Fruit fly (Drosophila melanogaster): ENCODE results near the gene Ogdh.
A peak's percentile ranks its signal among the peaks of the same experiment; 100 is the strongest.

The Ogdh gene

DNA sequence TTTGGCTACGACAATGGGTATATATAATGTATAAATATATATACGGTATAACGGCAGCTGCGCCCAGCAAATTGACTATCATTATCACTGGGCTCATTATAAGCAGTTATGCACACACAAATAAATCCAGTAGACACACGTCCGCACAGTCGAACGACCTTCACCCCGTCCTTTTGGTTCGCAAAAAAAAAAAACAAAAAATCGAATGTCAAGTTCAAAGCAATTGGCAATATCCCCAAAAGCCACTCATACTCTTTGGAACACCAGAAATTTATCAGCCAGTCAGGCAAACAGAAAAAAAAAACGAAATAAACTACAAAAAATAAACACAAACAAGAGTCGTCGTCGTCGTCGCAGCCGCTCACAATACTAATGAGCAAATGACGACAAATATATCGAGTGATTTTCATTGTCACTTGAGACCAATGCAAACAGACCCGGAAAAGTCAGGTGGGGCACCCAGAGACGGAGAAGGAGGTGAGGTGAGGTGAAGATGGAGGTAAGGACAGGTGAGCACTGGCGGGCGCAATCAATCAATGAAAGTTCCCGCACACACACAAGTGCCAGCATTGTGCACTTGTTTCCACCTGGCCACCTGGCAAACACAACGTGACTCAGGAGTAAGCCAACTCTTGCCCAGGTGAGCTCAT is 50.3 kb downstream of the Ogdh start:
- peak; percentile 37 for TF ChIP-seq OdsH (GFP tag; optimal IDR thresholded peaks at IDR 0.05)
- no peak for TF ChIP-seq Rel (GFP tag; optimal IDR thresholded peaks at IDR 0.05)
- no peak for TF ChIP-seq Rel (tag; optimal IDR thresholded peaks at IDR 0.05)
- peak; percentile 3 for TF ChIP-seq HLH106 (tag; optimal IDR thresholded peaks at IDR 0.05)

DNA sequence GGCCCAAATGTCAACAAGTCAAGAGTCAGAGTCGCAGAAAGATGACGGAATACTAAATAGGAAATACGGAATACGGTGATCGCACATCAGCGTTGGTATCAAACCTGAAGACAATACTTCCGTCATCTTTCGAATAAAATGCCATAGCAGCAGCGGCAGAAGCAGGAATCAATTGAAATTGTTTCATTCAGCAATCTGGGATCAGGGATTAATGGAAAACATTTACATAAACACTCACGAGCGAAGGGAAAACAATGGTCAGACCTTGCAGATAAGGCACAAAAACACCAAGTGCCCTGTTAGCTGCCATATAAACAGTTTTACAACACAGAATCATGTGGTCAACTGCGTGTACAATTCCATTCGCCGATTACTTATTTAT is 50.8 kb downstream of the Ogdh start:
- TF ChIP-seq Rel (GFP tag; optimal IDR thresholded peaks at IDR 0.05) (no peak), Rel (tag; optimal IDR thresholded peaks at IDR 0.05) (peak; percentile 24), Sp1 (GFP tag; optimal IDR thresholded peaks at IDR 0.05) (no peak), Dfd (GFP tag; optimal IDR thresholded peaks at IDR 0.05) (no peak), sv (GFP tag; optimal IDR thresholded peaks at IDR 0.05) (no peak)

DNA sequence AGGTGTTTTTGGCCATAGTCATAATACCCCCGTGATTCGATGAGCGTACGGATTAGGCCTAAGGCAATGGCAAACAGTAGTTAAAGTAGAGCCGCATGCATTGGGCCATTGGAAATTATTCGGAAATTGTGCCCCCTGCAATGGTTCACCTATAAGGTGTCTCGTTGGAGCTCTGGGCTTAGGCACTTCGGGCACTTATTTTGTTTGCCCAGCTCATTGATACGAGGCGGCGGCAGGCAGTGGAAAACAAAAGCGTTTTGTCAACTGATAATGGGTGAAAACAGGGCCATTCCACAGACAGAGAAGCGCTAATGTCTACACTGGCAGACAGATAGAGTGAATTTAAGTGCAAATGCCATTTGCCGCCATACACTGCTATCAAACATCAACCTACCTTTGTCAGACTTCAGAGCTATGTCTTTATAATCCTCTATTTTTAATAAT is 51.6 kb downstream of the Ogdh start:
- TF ChIP-seq h (GFP tag; optimal IDR thresholded peaks at IDR 0.05) (peak; percentile 46), sv (GFP tag; optimal IDR thresholded peaks at IDR 0.05) (no peak), Hnf4 (GFP tag; optimal IDR thresholded peaks at IDR 0.05) (no peak), Hr83 (GFP tag; optimal IDR thresholded peaks at IDR 0.05; ENCODE audit: poor library complexity, severe bottlenecking) (peak; percentile 1), Rel (GFP tag; optimal IDR thresholded peaks at IDR 0.05) (no peak), Rel (tag; optimal IDR thresholded peaks at IDR 0.05) (peak; percentile 46), foxo (GFP tag; optimal IDR thresholded peaks at IDR 0.05) (peak in 1 of 2 experiments; percentile 14), Mio (GFP tag; optimal IDR thresholded peaks at IDR 0.05) (no peak), Abd-B (GFP tag; optimal IDR thresholded peaks at IDR 0.05) (no peak), rgr (GFP tag; optimal IDR thresholded peaks at IDR 0.05) (peak; percentile 28)

DNA sequence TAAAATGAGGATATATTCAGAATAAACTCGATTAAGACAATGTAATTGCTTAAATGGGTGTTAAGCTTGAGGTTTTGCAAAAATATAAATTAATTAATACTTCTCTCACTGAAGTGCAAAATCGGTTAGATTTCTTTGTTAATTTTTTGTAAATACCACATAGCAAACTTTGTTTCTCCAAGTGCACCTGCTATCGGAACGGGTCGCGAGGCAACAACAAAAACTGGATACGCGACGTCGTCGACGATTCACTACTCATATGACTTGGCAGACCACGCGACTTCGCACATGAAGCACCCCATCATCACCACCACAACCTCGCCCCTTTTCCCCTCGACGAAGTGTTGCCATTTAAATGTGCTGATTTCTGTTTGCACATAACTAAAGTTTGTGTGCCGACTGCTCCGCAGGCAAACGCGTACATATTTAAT is 52.4 kb downstream of the Ogdh start:
- TF ChIP-seq GATAd (GFP tag; optimal IDR thresholded peaks at IDR 0.05) (no peak), foxo (GFP tag; optimal IDR thresholded peaks at IDR 0.05) (peak in 1 of 2 experiments; percentile 51), usp (GFP tag; optimal IDR thresholded peaks at IDR 0.05) (no peak), Sp1 (GFP tag; optimal IDR thresholded peaks at IDR 0.05) (peak; percentile 9), h (GFP tag; optimal IDR thresholded peaks at IDR 0.05) (peak; percentile 62), HLH106 (tag; optimal IDR thresholded peaks at IDR 0.05) (peak; percentile 44), Rel (GFP tag; optimal IDR thresholded peaks at IDR 0.05) (no peak), Rel (tag; optimal IDR thresholded peaks at IDR 0.05) (peak; percentile 19), OdsH (GFP tag; optimal IDR thresholded peaks at IDR 0.05) (peak; percentile 34), fru (GFP tag; optimal IDR thresholded peaks at IDR 0.05) (peak; percentile 12), Hnf4 (GFP tag; optimal IDR thresholded peaks at IDR 0.05) (peak; percentile 10), rgr (GFP tag; optimal IDR thresholded peaks at IDR 0.05) (peak; percentile 30), psq (GFP tag; optimal IDR thresholded peaks at IDR 0.05) (no peak), CrebA (GFP tag; optimal IDR thresholded peaks at IDR 0.05; ENCODE audit: borderline replicate concordance) (no peak)

DNA sequence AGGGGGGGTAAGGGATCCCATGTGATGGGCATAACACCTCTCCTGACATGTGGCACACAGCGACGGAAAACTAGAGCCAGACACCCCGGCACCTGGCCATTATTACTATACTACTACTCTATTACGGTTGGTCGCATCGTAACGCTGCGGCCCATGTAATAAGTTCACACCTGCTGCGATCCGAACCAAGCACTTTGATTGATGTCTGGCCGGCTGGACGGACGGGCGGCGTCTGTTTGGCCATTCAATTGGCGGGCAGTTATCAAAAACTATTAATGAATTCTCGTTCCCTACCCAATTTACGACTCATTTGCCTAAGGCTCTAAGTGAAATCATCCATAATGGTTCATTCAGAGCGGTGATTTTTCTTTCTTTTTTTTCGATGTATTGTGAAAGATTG is 52.9 kb downstream of the Ogdh start:
- TF ChIP-seq h (GFP tag; optimal IDR thresholded peaks at IDR 0.05) = no peak
- no peak for TF ChIP-seq Hnf4 (GFP tag; optimal IDR thresholded peaks at IDR 0.05)
- no peak for TF ChIP-seq woc (GFP tag; optimal IDR thresholded peaks at IDR 0.05)
- no peak for TF ChIP-seq GATAd (GFP tag; optimal IDR thresholded peaks at IDR 0.05)
- TF ChIP-seq fru (GFP tag; optimal IDR thresholded peaks at IDR 0.05) = no peak
- no peak for TF ChIP-seq Abd-B (GFP tag; optimal IDR thresholded peaks at IDR 0.05)
- TF ChIP-seq CG9705 (GFP tag; optimal IDR thresholded peaks at IDR 0.05) = no peak
- no peak for TF ChIP-seq dmrt93B (GFP tag; optimal IDR thresholded peaks at IDR 0.05)
- TF ChIP-seq br (GFP tag; optimal IDR thresholded peaks at IDR 0.05) = no peak
- TF ChIP-seq Hr83 (GFP tag; optimal IDR thresholded peaks at IDR 0.05; ENCODE audit: poor library complexity, severe bottlenecking) = no peak
- no peak for TF ChIP-seq Dfd (GFP tag; optimal IDR thresholded peaks at IDR 0.05)
- TF ChIP-seq sv (GFP tag; optimal IDR thresholded peaks at IDR 0.05) = no peak
- TF ChIP-seq HLH106 (tag; optimal IDR thresholded peaks at IDR 0.05) = no peak
- no peak for TF ChIP-seq dsf (GFP tag; optimal IDR thresholded peaks at IDR 0.05; ENCODE audit: borderline replicate concordance)
- TF ChIP-seq foxo (GFP tag; optimal IDR thresholded peaks at IDR 0.05) = no peak
- TF ChIP-seq dl (GFP tag; optimal IDR thresholded peaks at IDR 0.05; ENCODE audit: insufficient read depth in 1 of 2, partially characterized antibody in 2 of 2) = no peak
- no peak for TF ChIP-seq pan (optimal IDR thresholded peaks at IDR 0.05)
- no peak for TF ChIP-seq ey (GFP tag; optimal IDR thresholded peaks at IDR 0.05)
- no peak for TF ChIP-seq jim (GFP tag; optimal IDR thresholded peaks at IDR 0.05)
- no peak for TF ChIP-seq Hr78 (GFP tag; optimal IDR thresholded peaks at IDR 0.05)

Measured in whole organism, wandering third instar larva.